Worm (Caenorhabditis elegans): ENCODE data around the gene C54C6.7.

The C54C6.7 gene

DNA sequence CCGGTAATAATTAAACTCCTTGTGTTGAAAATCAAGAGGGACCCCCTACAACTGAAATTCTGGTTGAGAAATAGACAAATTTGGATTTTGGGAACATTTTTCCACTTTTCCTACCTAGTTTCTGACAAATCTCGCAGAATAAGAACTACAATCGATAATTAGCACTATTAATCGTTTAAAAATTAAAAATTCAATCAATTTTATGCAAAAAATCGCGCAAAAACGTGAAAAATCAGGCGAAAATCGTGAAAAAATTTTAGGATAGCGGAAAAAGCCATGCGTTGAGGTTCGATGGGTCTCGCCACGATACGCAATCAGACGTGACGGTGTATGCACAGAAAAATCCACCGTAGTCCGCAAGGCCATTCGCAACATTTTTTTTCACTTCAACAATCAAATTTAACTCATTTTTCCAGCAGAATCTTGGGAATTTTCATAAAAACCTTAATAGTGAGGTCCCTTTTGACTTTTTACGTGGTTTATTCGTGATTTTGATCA is 41.1 kb downstream of the C54C6.7 start, which contains the start of gene lias-1:
Gene lias-1, minus strand, starts transcription at position 51 of the 498 bp plus-strand sequence.
- peak; percentile 88 for TF ChIP-seq crh-2 (tag; optimal IDR thresholded peaks at IDR 0.05)
- no peak for TF ChIP-seq elt-1 (tag; optimal IDR thresholded peaks at IDR 0.05)
- peak; percentile 23 for TF ChIP-seq mab-5 (tag; optimal IDR thresholded peaks at IDR 0.05)
- peak; percentile 23 for TF ChIP-seq ceh-16 (tag; optimal IDR thresholded peaks at IDR 0.05)
- no peak for TF ChIP-seq R02D3.7 (tag; optimal IDR thresholded peaks at IDR 0.05)
- no peak for TF ChIP-seq mbf-1 (tag; optimal IDR thresholded peaks at IDR 0.05)
- TF ChIP-seq nhr-11 (tag; optimal IDR thresholded peaks at IDR 0.05), result no peak
- no peak for TF ChIP-seq unc-39 (tag; optimal IDR thresholded peaks at IDR 0.05)
- peak; percentile 29 for TF ChIP-seq zag-1 (tag; optimal IDR thresholded peaks at IDR 0.05)
- TF ChIP-seq snpc-4 (tag; optimal IDR thresholded peaks at IDR 0.05), result peak; percentile 57
- peak; percentile 60 for TF ChIP-seq F13H6.1 (tag; optimal IDR thresholded peaks at IDR 0.05)
- no peak for TF ChIP-seq peb-1 (tag; optimal IDR thresholded peaks at IDR 0.05)
- TF ChIP-seq egl-27 (tag; optimal IDR thresholded peaks at IDR 0.05), result no peak
- peak; percentile 93 for TF ChIP-seq unc-55 (GFP tag; optimal IDR thresholded peaks at IDR 0.05)
- no peak for TF ChIP-seq nhr-12 (tag; optimal IDR thresholded peaks at IDR 0.05)
- TF ChIP-seq nhr-129 (tag; optimal IDR thresholded peaks at IDR 0.05), result peak; percentile 91
- TF ChIP-seq ama-1 (optimal IDR thresholded peaks at IDR 0.05), result peak; percentile 49
- no peak for TF ChIP-seq nhr-237 (tag; optimal IDR thresholded peaks at IDR 0.05)
- TF ChIP-seq gmeb-1 (tag; optimal IDR thresholded peaks at IDR 0.05), result peak; percentile 79
- peak; percentile 86 for TF ChIP-seq nhr-25 (tag; optimal IDR thresholded peaks at IDR 0.05)
- TF ChIP-seq blmp-1 (tag; optimal IDR thresholded peaks at IDR 0.05; ENCODE audit: insufficient read depth), result peak; percentile 75
- TF ChIP-seq alr-1 (tag; optimal IDR thresholded peaks at IDR 0.05), result no peak
- no peak for TF ChIP-seq nhr-77 (tag; optimal IDR thresholded peaks at IDR 0.05)
- no peak for TF ChIP-seq ztf-11 (tag; optimal IDR thresholded peaks at IDR 0.05)
- TF ChIP-seq lin-39 (tag; optimal IDR thresholded peaks at IDR 0.05), result no peak
- TF ChIP-seq nhr-21 (tag; optimal IDR thresholded peaks at IDR 0.05), result peak; percentile 71
- TF ChIP-seq C34F6.9 (tag; optimal IDR thresholded peaks at IDR 0.05), result peak; percentile 92
- TF ChIP-seq lsy-2 (tag; optimal IDR thresholded peaks at IDR 0.05), result peak; percentile 91 to 98
- TF ChIP-seq Y55F3AM.14 (GFP tag; optimal IDR thresholded peaks at IDR 0.05), result no peak
- no peak for TF ChIP-seq unc-62 (GFP tag; optimal IDR thresholded peaks at IDR 0.05)
- TF ChIP-seq skn-1 (tag; optimal IDR thresholded peaks at IDR 0.05), result no peak
- TF ChIP-seq lin-11 (tag; optimal IDR thresholded peaks at IDR 0.05), result peak; percentile 69
- TF ChIP-seq ztf-4 (tag; optimal IDR thresholded peaks at IDR 0.05), result peak; percentile 40
- TF ChIP-seq sma-3 (GFP tag; optimal IDR thresholded peaks at IDR 0.05), result peak; percentile 64
- no peak for TF ChIP-seq nhr-23 (tag; optimal IDR thresholded peaks at IDR 0.05)
- TF ChIP-seq ceh-82 (tag; optimal IDR thresholded peaks at IDR 0.05), result no peak
- peak; percentile 76 for TF ChIP-seq fos-1 (tag; optimal IDR thresholded peaks at IDR 0.05)
- peak; percentile 85 for TF ChIP-seq lin-13 (GFP tag; optimal IDR thresholded peaks at IDR 0.05)
- TF ChIP-seq nhr-10 (tag; optimal IDR thresholded peaks at IDR 0.05), result no peak
- TF ChIP-seq aly-2 (tag; optimal IDR thresholded peaks at IDR 0.05), result no peak
- no peak for TF ChIP-seq dmd-4 (tag; optimal IDR thresholded peaks at IDR 0.05)
- TF ChIP-seq nhr-6 (tag; optimal IDR thresholded peaks at IDR 0.05), result no peak
- TF ChIP-seq ZK546.5 (tag; optimal IDR thresholded peaks at IDR 0.05), result no peak
- no peak for TF ChIP-seq ztf-1 (GFP tag; conservative IDR thresholded peaks at IDR 0.05)
- TF ChIP-seq sem-4 (tag; optimal IDR thresholded peaks at IDR 0.05), result peak; percentile 43
- TF ChIP-seq mdl-1 (tag; optimal IDR thresholded peaks at IDR 0.05), result peak in 1 of 2 experiments; percentile 21
- no peak for TF ChIP-seq elt-3 (tag; optimal IDR thresholded peaks at IDR 0.05)
- peak; percentile 55 for TF ChIP-seq sma-9 (GFP tag; optimal IDR thresholded peaks at IDR 0.05)
- TF ChIP-seq sma-9 (tag; optimal IDR thresholded peaks at IDR 0.05), result no peak
